Fruit fly (Drosophila melanogaster): ENCODE results near the gene RabX6.

DNA sequence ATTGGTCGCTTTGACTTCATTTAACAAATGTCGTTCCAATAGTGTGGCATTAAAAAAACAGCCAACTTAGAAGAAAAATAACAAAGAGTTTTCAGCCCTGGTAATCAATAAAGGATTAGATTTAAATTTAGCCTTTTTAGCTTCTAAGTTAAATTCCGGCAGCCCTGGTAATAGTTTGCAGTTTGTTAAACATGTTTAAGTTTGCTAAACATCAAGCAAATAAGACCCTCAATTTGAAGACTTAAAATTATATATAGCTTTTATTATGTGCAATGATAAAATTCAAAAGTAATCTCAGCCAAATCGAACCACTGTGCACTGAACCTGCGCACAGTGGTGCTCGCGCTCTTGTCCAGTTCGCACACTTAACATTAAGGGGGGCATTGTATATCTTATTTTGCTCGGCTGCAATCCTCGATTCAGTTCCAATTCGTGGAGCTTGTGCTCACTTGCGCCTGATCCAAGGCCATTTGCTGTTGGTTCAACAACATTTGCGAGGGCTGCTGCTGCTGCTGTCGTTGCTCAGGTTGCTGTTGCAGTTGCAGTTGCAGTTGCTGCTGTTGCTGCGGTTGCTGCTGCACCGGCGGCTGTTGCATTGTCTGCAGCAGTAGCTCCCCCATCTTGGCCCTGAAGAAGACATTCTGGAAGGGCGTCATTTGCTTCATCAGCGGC is 47.3 kb downstream of the RabX6 start:
- TF ChIP-seq CG8478 (optimal IDR thresholded peaks at IDR 0.05): no peak
- no peak for TF ChIP-seq CTCF (optimal IDR thresholded peaks at IDR 0.05)

All from S2 (cell line).